Worm (Caenorhabditis elegans): ENCODE measurements around the gene cisd-1.
"Not testable (repeated sequence)": the region's sequence is repeated elsewhere in the genome, so short reads cannot be mapped to it uniquely, and the experiment has no call there.

Gene cisd-1

ce11 chrII:11443862-11444261 lies 25.6 kb downstream of the cisd-1 start, which contains the start of gene adbp-1:
Gene adbp-1, plus strand, starts transcription at chrII:11444162.
- TF ChIP-seq nhr-77 (tag; optimal IDR thresholded peaks at IDR 0.05) (no peak), skn-1 (tag; optimal IDR thresholded peaks at IDR 0.05) (no peak), ztf-11 (tag; optimal IDR thresholded peaks at IDR 0.05) (no peak), eor-1 (tag; optimal IDR thresholded peaks at IDR 0.05) (no peak), lin-39 (tag; optimal IDR thresholded peaks at IDR 0.05) (no peak), pha-4 (tag; optimal IDR thresholded peaks at IDR 0.05) (no peak), unc-62 (GFP tag; optimal IDR thresholded peaks at IDR 0.05) (no peak), fkh-10 (GFP tag; optimal IDR thresholded peaks at IDR 0.05) (no peak), elt-1 (tag; optimal IDR thresholded peaks at IDR 0.05) (no peak), nhr-25 (tag; optimal IDR thresholded peaks at IDR 0.05) (no peak), nhr-76 (tag; optimal IDR thresholded peaks at IDR 0.05) (no peak), aly-2 (tag; optimal IDR thresholded peaks at IDR 0.05) (no peak), elt-2 (tag; optimal IDR thresholded peaks at IDR 0.05) (no peak)

- TF ChIP-seq egl-27 (tag; optimal IDR thresholded peaks at IDR 0.05) (no peak), ceh-16 (tag; optimal IDR thresholded peaks at IDR 0.05) (no peak), unc-62 (GFP tag; optimal IDR thresholded peaks at IDR 0.05) (no peak), nfya-1 (tag; optimal IDR thresholded peaks at IDR 0.05; ENCODE audit: insufficient read depth) (no peak), ceh-28 (tag; optimal IDR thresholded peaks at IDR 0.05) (no peak), lsy-12 (tag; optimal IDR thresholded peaks at IDR 0.05) (no peak), nhr-237 (tag; optimal IDR thresholded peaks at IDR 0.05) (no peak), pqm-1 (tag; optimal IDR thresholded peaks at IDR 0.05) (no peak), R02D3.7 (tag; optimal IDR thresholded peaks at IDR 0.05) (no peak), jun-1 (tag; optimal IDR thresholded peaks at IDR 0.05) (no peak), ztf-11 (tag; optimal IDR thresholded peaks at IDR 0.05) (no peak), nhr-67 (tag; optimal IDR thresholded peaks at IDR 0.05) (no peak), skn-1 (tag; optimal IDR thresholded peaks at IDR 0.05) (no peak), ceh-9 (tag; optimal IDR thresholded peaks at IDR 0.05) (no peak), sea-2 (GFP tag; optimal IDR thresholded peaks at IDR 0.05) (no peak), nhr-76 (tag; optimal IDR thresholded peaks at IDR 0.05) (no peak), egl-5 (tag; optimal IDR thresholded peaks at IDR 0.05) (no peak), fkh-2 (tag; optimal IDR thresholded peaks at IDR 0.05) (no peak), zag-1 (tag; optimal IDR thresholded peaks at IDR 0.05) (no peak)
These were observed 26.3 kb downstream of the cisd-1 start for ce11 chrII:11443128-11443527.

ce11 chrII:11442425-11442824 lies 27.0 kb downstream of the cisd-1 start, which contains the start of gene ebp-2:
Gene ebp-2, plus strand, starts transcription at chrII:11442725.
- TF ChIP-seq nhr-67, skn-1, ztf-11 (tag; optimal IDR thresholded peaks at IDR 0.05): not testable (repeated sequence)

- TF ChIP-seq lin-15B (tag; optimal IDR thresholded peaks at IDR 0.05) (peak; percentile 46), ZK546.5 (tag; optimal IDR thresholded peaks at IDR 0.05) (no peak), nhr-11 (tag; optimal IDR thresholded peaks at IDR 0.05) (no peak), ceh-82 (tag; optimal IDR thresholded peaks at IDR 0.05) (no peak), nhr-23 (tag; optimal IDR thresholded peaks at IDR 0.05) (peak; percentile 51), lin-39 (tag; optimal IDR thresholded peaks at IDR 0.05) (peak; percentile 67), nhr-12 (tag; optimal IDR thresholded peaks at IDR 0.05) (no peak), fkh-2 (tag; optimal IDR thresholded peaks at IDR 0.05) (no peak), nhr-25 (tag; optimal IDR thresholded peaks at IDR 0.05) (peak; percentile 17), lsy-12 (tag; optimal IDR thresholded peaks at IDR 0.05) (no peak), ztf-11 (tag; optimal IDR thresholded peaks at IDR 0.05) (no peak), ceh-9 (tag; optimal IDR thresholded peaks at IDR 0.05) (no peak), elt-2 (tag; optimal IDR thresholded peaks at IDR 0.05) (no peak), unc-62 (GFP tag; optimal IDR thresholded peaks at IDR 0.05) (no peak), R02D3.7 (tag; optimal IDR thresholded peaks at IDR 0.05) (peak; percentile 85), elt-3 (tag; optimal IDR thresholded peaks at IDR 0.05) (no peak), elt-1 (tag; optimal IDR thresholded peaks at IDR 0.05) (no peak), hmg-11 (tag; optimal IDR thresholded peaks at IDR 0.05) (no peak), aly-2 (tag; optimal IDR thresholded peaks at IDR 0.05) (no peak), nfya-1 (tag; optimal IDR thresholded peaks at IDR 0.05; ENCODE audit: insufficient read depth) (peak; percentile 37), nhr-67 (tag; optimal IDR thresholded peaks at IDR 0.05) (no peak), nhr-43 (tag; optimal IDR thresholded peaks at IDR 0.05; ENCODE audit: poor library complexity, severe bottlenecking) (no peak), tbx-2 (tag; optimal IDR thresholded peaks at IDR 0.05) (no peak), zag-1 (tag; optimal IDR thresholded peaks at IDR 0.05) (no peak), ceh-28 (tag; optimal IDR thresholded peaks at IDR 0.05) (no peak), nhr-76 (tag; optimal IDR thresholded peaks at IDR 0.05) (no peak), ceh-16 (tag; optimal IDR thresholded peaks at IDR 0.05) (no peak), egl-27 (tag; optimal IDR thresholded peaks at IDR 0.05) (no peak), nhr-77 (tag; optimal IDR thresholded peaks at IDR 0.05) (no peak), ama-1 (optimal IDR thresholded peaks at IDR 0.05) (no peak), pqm-1 (tag; optimal IDR thresholded peaks at IDR 0.05) (no peak), daf-12 (tag; optimal IDR thresholded peaks at IDR 0.05) (no peak), skn-1 (tag; optimal IDR thresholded peaks at IDR 0.05) (no peak), jun-1 (tag; optimal IDR thresholded peaks at IDR 0.05) (no peak), ztf-4 (tag; optimal IDR thresholded peaks at IDR 0.05) (no peak), mml-1 (tag; optimal IDR thresholded peaks at IDR 0.05) (no peak), eor-1 (tag; optimal IDR thresholded peaks at IDR 0.05) (no peak)
These were observed 29.2 kb downstream of the cisd-1 start, which contains the start of gene VW02B12L.2 for ce11 chrII:11440265-11440664. Gene VW02B12L.2, minus strand, starts transcription at chrII:11440329.
